Fruit fly (Drosophila melanogaster) whole organism, embryonic: Measurements from ENCODE around the gene CG33927.

Source experiments
- Bteb2 ChIP-seq: fragments of 200-800 bp; sonication (Bioruptor generic); optimal IDR thresholded peaks from 2 replicates; lab custom pipeline; 2016; ENCODE audit warnings: missing biosample characterization, missing genetic modification characterization
- C15 ChIP-seq: fragments of 200-800 bp; sonication (Bioruptor generic); IDR thresholded peaks from 3 replicates; pipeline ENCODE4 v1.3.6; 2022; ENCODE audit warnings: missing biosample characterization, missing genetic modification characterization
- CG10267 ChIP-seq: fragments of 200-800 bp; sonication (Bioruptor generic); optimal IDR thresholded peaks from 2 replicates; lab custom pipeline; 2018; ENCODE audit warnings: missing biosample characterization, mild to moderate bottlenecking, missing genetic modification characterization, moderate library complexity
- CG10366 ChIP-seq: fragments of 200-800 bp; sonication (Bioruptor generic); IDR thresholded peaks from 2 replicates; pipeline ENCODE4 v1.3.6; 2022; ENCODE audit warnings: missing biosample characterization, missing genetic modification characterization
- CG11398 ChIP-seq: fragments of 200-800 bp; sonication (Bioruptor generic); optimal IDR thresholded peaks from 2 replicates; lab custom pipeline; 2016; ENCODE audit warnings: missing biosample characterization, missing genetic modification characterization
- CG1529 ChIP-seq: fragments of 200-800 bp; sonication (Bioruptor generic); optimal IDR thresholded peaks from 3 replicates; lab custom pipeline; 2018; ENCODE audit warnings: missing biosample characterization, missing genetic modification characterization
- CG16815 ChIP-seq: fragments of 200-800 bp; sonication (Bioruptor generic); optimal IDR thresholded peaks from 3 replicates; lab custom pipeline; 2017; ENCODE audit warnings: missing biosample characterization, mild to moderate bottlenecking, missing genetic modification characterization
- CG17802 ChIP-seq: fragments of 200-800 bp; sonication (Bioruptor generic); optimal IDR thresholded peaks from 2 replicates; lab custom pipeline; 2018; ENCODE audit warnings: missing biosample characterization, mild to moderate bottlenecking, missing genetic modification characterization, moderate library complexity
- CG17829 ChIP-seq: fragments of 200-800 bp; optimal IDR thresholded peaks from 2 replicates; lab custom pipeline; 2019; ENCODE audit warnings: missing biosample characterization, mild to moderate bottlenecking, missing genetic modification characterization, moderate library complexity
- CG18011 ChIP-seq: fragments of 200-800 bp; sonication (Bioruptor generic); optimal IDR thresholded peaks from 2 replicates; lab custom pipeline; 2017; ENCODE audit warnings: missing biosample characterization, missing genetic modification characterization, mild to moderate bottlenecking, moderate library complexity, missing genotype
- CG2875 ChIP-seq: fragments of 200-800 bp; sonication (Bioruptor generic); optimal IDR thresholded peaks from 2 replicates; lab custom pipeline; 2017; ENCODE audit warnings: missing biosample characterization, mild to moderate bottlenecking, missing genetic modification characterization, missing genetic modification reagents
- CG32767 ChIP-seq: fragments of 200-800 bp; sonication (Bioruptor generic); IDR thresholded peaks from 2 replicates; pipeline ENCODE4 v1.3.6; 2022; ENCODE audit warnings: missing biosample characterization, missing genetic modification characterization
- CG33557 ChIP-seq: fragments of 200-800 bp; sonication (Bioruptor generic); optimal IDR thresholded peaks from 2 replicates; lab custom pipeline; 2019; ENCODE audit warnings: missing biosample characterization, mild to moderate bottlenecking, missing genetic modification characterization, moderate library complexity
- CG4424 ChIP-seq: fragments of 200-800 bp; sonication (Bioruptor generic); optimal IDR thresholded peaks from 3 replicates; lab custom pipeline; 2016; ENCODE audit warnings: missing biosample characterization, missing genetic modification characterization
- CG4617 ChIP-seq: fragments of 200-800 bp; sonication (Bioruptor generic); optimal IDR thresholded peaks from 3 replicates; lab custom pipeline; 2016; ENCODE audit warnings: missing biosample characterization, missing genetic modification characterization, borderline replicate concordance
- CG4820 ChIP-seq: fragments of 200-800 bp; sonication (Bioruptor generic); optimal IDR thresholded peaks from 3 replicates; lab custom pipeline; 2016; ENCODE audit warnings: missing biosample characterization, missing genetic modification characterization
- CG6175 ChIP-seq: fragments of 200-800 bp; sonication (Bioruptor generic); IDR thresholded peaks from 3 replicates; pipeline ENCODE4 v1.3.6; 2022; ENCODE audit warnings: missing biosample characterization, missing genetic modification characterization
- CG6854 ChIP-seq: fragments of 200-800 bp; sonication (Bioruptor generic); optimal IDR thresholded peaks from 3 replicates; lab custom pipeline; 2017; ENCODE audit warnings: missing biosample characterization, mild to moderate bottlenecking, missing genetic modification characterization
- CG7372 ChIP-seq: fragments of 200-800 bp; sonication (Bioruptor generic); IDR thresholded peaks from 2 replicates; pipeline ENCODE4 v1.3.6; 2022; ENCODE audit warnings: missing biosample characterization, missing genetic modification characterization
- CG7745 ChIP-seq: fragments of 200-800 bp; sonication (Bioruptor generic); optimal IDR thresholded peaks from 2 replicates; lab custom pipeline; 2018; ENCODE audit warnings: missing biosample characterization, mild to moderate bottlenecking, missing genetic modification characterization, moderate library complexity
- CG9876 ChIP-seq: fragments of 200-800 bp; sonication (Bioruptor generic); optimal IDR thresholded peaks from 2 replicates; lab custom pipeline; 2016; ENCODE audit warnings: missing biosample characterization, missing genetic modification characterization
- CG9932 ChIP-seq: fragments of 200-800 bp; sonication (Bioruptor generic); IDR thresholded peaks from 2 replicates; pipeline ENCODE4 v1.3.6; 2022; ENCODE audit warnings: missing biosample characterization, missing genetic modification characterization
- E2f1 ChIP-seq: fragments of 200-800 bp; sonication (Bioruptor generic); IDR thresholded peaks from 2 replicates; pipeline ENCODE4 v1.3.6; 2022; ENCODE audit warnings: missing biosample characterization, missing genetic modification characterization
- GATAe ChIP-seq: fragments of 200-800 bp; sonication (Bioruptor generic); conservative IDR thresholded peaks from 2 replicates; pipeline ENCODE4 v1.3.6; 2022; ENCODE audit warnings: missing biosample characterization, missing genetic modification characterization
- Gsc ChIP-seq: fragments of 200-800 bp; sonication (Bioruptor generic); IDR thresholded peaks from 2 replicates; pipeline ENCODE4 v1.3.6; 2022; ENCODE audit warnings: missing biosample characterization, missing genetic modification characterization
- Hr3 ChIP-seq: fragments of 200-800 bp; sonication (Bioruptor generic); optimal IDR thresholded peaks from 3 replicates; lab custom pipeline; 2016; ENCODE audit warnings: missing biosample characterization, missing genetic modification characterization
- Hsf ChIP-seq: fragments of 200-800 bp; sonication (Bioruptor generic); optimal IDR thresholded peaks from 3 replicates; lab custom pipeline; 2016; ENCODE audit warnings: missing biosample characterization, missing genetic modification characterization
- Lhr ChIP-seq: fragments of 200-800 bp; sonication (Bioruptor generic); optimal IDR thresholded peaks from 3 replicates; lab custom pipeline; 2017; ENCODE audit warnings: mild to moderate bottlenecking, missing biosample characterization, missing genetic modification reagents, missing genetic modification characterization
- NC2α ChIP-seq: fragments of 200-800 bp; sonication (Bioruptor generic); optimal IDR thresholded peaks from 2 replicates; lab custom pipeline; 2016; ENCODE audit warnings: missing biosample characterization, missing genetic modification characterization
- Optix ChIP-seq: fragments of 200-800 bp; sonication (Bioruptor generic); IDR thresholded peaks from 3 replicates; pipeline ENCODE4 v1.3.6; 2022; ENCODE audit warnings: missing biosample characterization, missing genetic modification characterization
- Sox100B ChIP-seq: fragments of 200-800 bp; sonication (Bioruptor generic); optimal IDR thresholded peaks from 3 replicates; lab custom pipeline; 2018; ENCODE audit warnings: missing biosample characterization, mild to moderate bottlenecking, missing genetic modification characterization
- Sox102F ChIP-seq: fragments of 200-800 bp; sonication (Bioruptor generic); optimal IDR thresholded peaks from 2 replicates; lab custom pipeline; 2018; ENCODE audit warnings: missing biosample characterization, mild to moderate bottlenecking, missing genetic modification characterization, moderate library complexity
- Sry-δ ChIP-seq: fragments of 200-800 bp; sonication (Bioruptor generic); optimal IDR thresholded peaks from 2 replicates; lab custom pipeline; 2016; ENCODE audit warnings: missing biosample characterization, missing genetic modification characterization
- ase ChIP-seq: fragments of 200-800 bp; sonication (Bioruptor generic); IDR thresholded peaks from 3 replicates; pipeline ENCODE4 v1.3.6; 2022; ENCODE audit warnings: missing biosample characterization, missing genetic modification characterization
- bab2 ChIP-seq: fragments of 200-800 bp; sonication (Bioruptor generic); optimal IDR thresholded peaks from 2 replicates; lab custom pipeline; 2016; ENCODE audit warnings: missing biosample characterization, missing genetic modification characterization
- bigmax ChIP-seq: fragments of 200-800 bp; sonication (Bioruptor generic); optimal IDR thresholded peaks from 2 replicates; lab custom pipeline; 2018; ENCODE audit warnings: missing biosample characterization, mild to moderate bottlenecking, missing genetic modification characterization
- croc ChIP-seq: fragments of 200-800 bp; sonication (Bioruptor generic); conservative IDR thresholded peaks from 3 replicates; pipeline ENCODE4 v1.3.6; 2022; ENCODE audit warnings: missing biosample characterization, missing genetic modification characterization
- en ChIP-seq: fragments of 200-800 bp; sonication (Bioruptor generic); optimal IDR thresholded peaks from 2 replicates; lab custom pipeline; 2016; ENCODE audit warnings: missing biosample characterization, missing genetic modification characterization
- fu2 ChIP-seq: fragments of 200-800 bp; sonication (Bioruptor generic); optimal IDR thresholded peaks from 2 replicates; lab custom pipeline; 2016; ENCODE audit warnings: missing biosample characterization, missing genetic modification characterization
- gcm ChIP-seq: fragments of 200-800 bp; sonication (Bioruptor generic); optimal IDR thresholded peaks from 2 replicates; lab custom pipeline; 2019; ENCODE audit warnings: missing biosample characterization, mild to moderate bottlenecking, missing genetic modification characterization, moderate library complexity
- gfzf ChIP-seq: fragments of 200-800 bp; sonication (Bioruptor generic); optimal IDR thresholded peaks from 2 replicates; lab custom pipeline; 2016; ENCODE audit warnings: missing biosample characterization, mild to moderate bottlenecking, missing genetic modification characterization, moderate library complexity
- gro ChIP-seq: fragments of 200-800 bp; sonication (Bioruptor generic); optimal IDR thresholded peaks from 2 replicates; lab custom pipeline; 2016; ENCODE audit warnings: missing biosample characterization, missing genetic modification characterization
- jumu ChIP-seq: fragments of 200-800 bp; sonication (Bioruptor generic); optimal IDR thresholded peaks from 3 replicates; lab custom pipeline; 2016; ENCODE audit warnings: missing biosample characterization, missing genetic modification characterization
- lola ChIP-seq, 3 experiments: fragments of >200 bp in 2 of 3; fragments of 200-800 bp in 1 of 3; sonication (Bioruptor generic) in 1 of 3; optimal IDR thresholded peaks; 2 replicates each; lab custom pipeline; 2017 to 2019; ENCODE audit warnings: missing biosample characterization in 3 of 3, missing genetic modification characterization in 3 of 3, mild to moderate bottlenecking in 1 of 3, moderate library complexity in 1 of 3
- luna ChIP-seq: fragments of 200-800 bp; sonication (Bioruptor generic); optimal IDR thresholded peaks from 2 replicates; lab custom pipeline; 2016; ENCODE audit warnings: missing biosample characterization, missing genetic modification characterization
- nmo ChIP-seq: fragments of 200-800 bp; sonication (Bioruptor generic); optimal IDR thresholded peaks from 2 replicates; lab custom pipeline; 2018; ENCODE audit warnings: missing biosample characterization, mild to moderate bottlenecking, missing genetic modification characterization, moderate library complexity
- sima ChIP-seq: fragments of 200-800 bp; sonication (Bioruptor generic); optimal IDR thresholded peaks from 2 replicates; lab custom pipeline; 2016; ENCODE audit warnings: missing biosample characterization, missing genetic modification characterization
- slbo ChIP-seq: fragments of 200-800 bp; sonication (Bioruptor generic); IDR thresholded peaks from 2 replicates; pipeline ENCODE4 v1.3.6; 2022; ENCODE audit warnings: missing biosample characterization, missing genetic modification characterization
- sr ChIP-seq: fragments of 200-800 bp; sonication (Bioruptor generic); IDR thresholded peaks from 3 replicates; pipeline ENCODE4 v1.3.6; 2022; ENCODE audit warnings: missing biosample characterization, missing genetic modification characterization
- wek ChIP-seq: fragments of 200-800 bp; sonication (Bioruptor generic); optimal IDR thresholded peaks from 3 replicates; lab custom pipeline; 2018; ENCODE audit warnings: missing biosample characterization, mild to moderate bottlenecking, missing genetic modification characterization, moderate library complexity
- zfh1 ChIP-seq: fragments of 200-800 bp; sonication (Bioruptor generic); IDR thresholded peaks from 3 replicates; pipeline ENCODE4 v1.3.6; 2022; ENCODE audit warnings: missing biosample characterization, missing genetic modification characterization

CG33927 gene

DNA sequence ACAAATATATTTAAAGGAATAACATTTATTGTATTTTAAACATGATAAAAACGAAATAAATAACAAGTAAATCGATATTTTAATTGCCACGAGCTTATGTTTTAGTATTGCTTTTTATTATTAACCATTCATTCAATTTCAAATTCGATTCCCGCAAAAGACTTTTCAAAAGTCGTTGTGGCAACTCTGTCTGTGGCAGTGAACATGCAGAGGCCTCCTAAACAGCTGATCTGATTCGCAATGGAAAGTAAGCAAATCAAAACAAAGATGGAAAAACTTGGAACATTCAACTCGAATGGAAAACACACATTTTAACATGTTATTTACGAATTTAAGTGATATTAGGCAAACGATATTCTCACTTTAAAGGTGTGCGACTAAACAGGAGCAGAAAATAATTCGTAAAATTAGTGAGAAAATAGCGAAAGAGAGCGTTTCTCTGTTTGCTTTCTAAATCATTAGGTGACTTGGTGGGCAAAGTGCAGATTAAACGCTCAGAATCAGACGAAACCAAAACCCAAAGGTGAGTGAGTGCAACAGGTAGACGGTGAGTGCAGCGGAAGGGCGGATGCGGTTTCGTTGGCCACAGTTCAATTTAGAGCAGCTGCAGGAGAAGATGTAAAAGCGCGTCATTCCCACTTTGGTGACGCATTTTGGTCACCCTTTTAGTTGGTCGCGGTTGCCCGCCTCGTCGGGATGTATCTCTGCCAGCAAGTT lies 35.7 kb downstream of the CG33927 start, which contains the start of gene spartin (continued):
- TF ChIP-seq CG32767 = no peak
- TF ChIP-seq Hr3 (GFP tag; lab: Kevin White, UChicago) = peak; percentile 4
- no peak for TF ChIP-seq CG33557 (GFP tag; lab: Kevin White, UChicago)
- no peak for TF ChIP-seq CG7372 (GFP tag; lab: Robert Waterston, UW)
- TF ChIP-seq Bteb2 (GFP tag; lab: Kevin White, UChicago) = no peak
- no peak for TF ChIP-seq CG4617 (GFP tag; lab: Kevin White, UChicago)
- TF ChIP-seq CG4424 (GFP tag; lab: Kevin White, UChicago) = peak; percentile 28
- no peak for TF ChIP-seq Optix
- TF ChIP-seq NC2α (GFP tag; lab: Kevin White, UChicago) = no peak
- TF ChIP-seq nmo = peak; percentile 20
- no peak for TF ChIP-seq fu2 (GFP tag; lab: Kevin White, UChicago)
- no peak for TF ChIP-seq CG10366
- TF ChIP-seq gcm (GFP tag; lab: Kevin White, UChicago) = no peak
- TF ChIP-seq CG10267 (tag; lab: Kevin White, UChicago) = peak; percentile 4
- no peak for TF ChIP-seq CG18011 (GFP tag; lab: Kevin White, UChicago)
- TF ChIP-seq gfzf (GFP tag; lab: Kevin White, UChicago) = peak; percentile 3
- TF ChIP-seq E2f1 (GFP tag; lab: Robert Waterston, UW) = no peak
- TF ChIP-seq croc = no peak
- TF ChIP-seq Sox100B = no peak
- TF ChIP-seq CG17802 (tag; lab: Kevin White, UChicago) = no peak
- TF ChIP-seq Sox102F = no peak
- no peak for TF ChIP-seq sima (GFP tag; lab: Kevin White, UChicago)
- no peak for TF ChIP-seq C15 (GFP tag; lab: Robert Waterston, UW)
- TF ChIP-seq luna = no peak
- TF ChIP-seq ase (GFP tag; lab: Robert Waterston, UW) = no peak
- TF ChIP-seq CG7745 (tag; lab: Kevin White, UChicago) = no peak
- no peak for TF ChIP-seq CG11398
- peak; percentile 26 for TF ChIP-seq Hsf (GFP tag; lab: Kevin White, UChicago)
- no peak for TF ChIP-seq Gsc
- TF ChIP-seq CG4820 = no peak
- TF ChIP-seq CG9876 = no peak
- TF ChIP-seq CG16815 = no peak
- TF ChIP-seq jumu = no peak
- peak; percentile 58 for TF ChIP-seq gro
- TF ChIP-seq CG17829 = peak; percentile 16
- TF ChIP-seq lola (GFP tag; optimal IDR thresholded peaks at IDR 0.05; lab: Kevin White, UChicago) = no peak
- TF ChIP-seq zfh1 = no peak
- no peak for TF ChIP-seq CG1529 (GFP tag; lab: Kevin White, UChicago)
- TF ChIP-seq Sry-δ (GFP tag; lab: Kevin White, UChicago) = peak; percentile 18
- TF ChIP-seq CG6175 (GFP tag; lab: Robert Waterston, UW) = no peak
- TF ChIP-seq en (GFP tag; lab: Kevin White, UChicago) = no peak
- TF ChIP-seq sr (GFP tag; lab: Robert Waterston, UW) = no peak
- no peak; the same call in 1 of the 2 replicates for TF ChIP-seq CG9932 (GFP tag; lab: Robert Waterston, UW)
- TF ChIP-seq Lhr (GFP tag; lab: Kevin White, UChicago) = no peak
- no peak for TF ChIP-seq GATAe (GFP tag; lab: Robert Waterston, UW)
- no peak for TF ChIP-seq CG2875 (GFP tag; lab: Kevin White, UChicago)
- TF ChIP-seq slbo (GFP tag; lab: Robert Waterston, UW) = no peak; the same call in 1 of the 2 replicates
- no peak for TF ChIP-seq wek
- TF ChIP-seq bab2 (GFP tag; lab: Kevin White, UChicago) = peak; percentile 29
- TF ChIP-seq bigmax (GFP tag; lab: Kevin White, UChicago) = no peak
- TF ChIP-seq CG6854 (GFP tag; lab: Kevin White, UChicago) = no peak
